Fruit fly (Drosophila melanogaster) whole organism, prepupa: Measurements from ENCODE around the gene kibra.

Experiments used
- Blimp-1 ChIP-seq: fragments of 200-800 bp; sonication (Bioruptor generic); optimal IDR thresholded peaks from 3 replicates; lab custom pipeline; 2017; ENCODE audit warnings: missing biosample characterization, missing genetic modification characterization, mild to moderate bottlenecking, moderate library complexity, missing genetic modification reagents
- CG3032 ChIP-seq: fragments of 200-800 bp; optimal IDR thresholded peaks from 2 replicates; lab custom pipeline; 2019; ENCODE audit warnings: missing biosample characterization, mild to moderate bottlenecking, missing genetic modification characterization, moderate library complexity
- CG32006 ChIP-seq: fragments of 200-800 bp; sonication (Bioruptor generic); optimal IDR thresholded peaks from 3 replicates; lab custom pipeline; 2017; ENCODE audit warnings: missing biosample characterization, mild to moderate bottlenecking, missing genetic modification characterization
- CG9139 ChIP-seq: fragments of 200-800 bp; sonication (Bioruptor generic); optimal IDR thresholded peaks from 3 replicates; lab custom pipeline; 2017; ENCODE audit warnings: missing biosample characterization, mild to moderate bottlenecking, missing genetic modification characterization
- Eip78C ChIP-seq: fragments of 200-800 bp; sonication (Bioruptor generic); peaks from one replicate; lab custom pipeline; 2016; ENCODE audit warnings: missing biosample characterization, missing genetic modification characterization
- Hr4 ChIP-seq: fragments of 200-800 bp; sonication (Bioruptor generic); optimal IDR thresholded peaks from 3 replicates; lab custom pipeline; 2016; ENCODE audit warnings: missing biosample characterization, missing genetic modification characterization
- dsx ChIP-seq: fragments of 200-800 bp; optimal IDR thresholded peaks from 3 replicates; lab custom pipeline; 2019; ENCODE audit warnings: missing biosample characterization, mild to moderate bottlenecking, missing genetic modification characterization, moderate library complexity; ENCODE audit not compliant: poor library complexity, severe bottlenecking
- fkh ChIP-seq: fragments of 200-800 bp; sonication (Bioruptor generic); optimal IDR thresholded peaks from 3 replicates; lab custom pipeline; 2017; ENCODE audit warnings: missing biosample characterization, mild to moderate bottlenecking, missing genetic modification characterization, moderate library complexity

dm6 chr3R:14733937-14734336, 9.9 kb upstream of the kibra start:
- TF ChIP-seq Hr4 (GFP tag; lab: Kevin White, UChicago) (no peak), Eip78C (GFP tag; lab: Kevin White, UChicago) (no peak), dsx (GFP tag; lab: Kevin White, UChicago) (no peak), CG3032 (tag; lab: Kevin White, UChicago) (no peak), fkh (GFP tag; lab: Kevin White, UChicago) (no peak), Blimp-1 (GFP tag; lab: Kevin White, UChicago) (no peak), CG32006 (GFP tag; lab: Kevin White, UChicago) (no peak), CG9139 (GFP tag; lab: Kevin White, UChicago) (no peak)
